Fruit fly (Drosophila melanogaster) whole organism: Measurements from ENCODE around the gene scyl.

Source experiments
- CG8478 ChIP-seq: fragments of >200 bp; optimal IDR thresholded peaks from 2 replicates; lab custom pipeline; 2018; ENCODE audit warnings: inconsistent platforms
- Dll ChIP-seq: fragments of >200 bp; optimal IDR thresholded peaks from 2 replicates; lab custom pipeline; 2017
- EcR ChIP-seq, 2 experiments: fragments of >200 bp; optimal IDR thresholded peaks; 2 replicates each; lab custom pipeline; 2017; ENCODE audit warnings: missing biosample characterization in 2 of 2, missing genetic modification characterization in 2 of 2, missing genetic modification reagents in 2 of 2
- pan ChIP-seq: fragments of >200 bp; optimal IDR thresholded peaks from 2 replicates; lab custom pipeline; 2017
- psq ChIP-seq: fragments of >200 bp; optimal IDR thresholded peaks from 2 replicates; lab custom pipeline; 2017
- usp ChIP-seq: fragments of >200 bp; optimal IDR thresholded peaks from 2 replicates; lab custom pipeline; 2017; ENCODE audit warnings: missing biosample characterization, missing genetic modification characterization, mixed read lengths

scyl gene

DNA sequence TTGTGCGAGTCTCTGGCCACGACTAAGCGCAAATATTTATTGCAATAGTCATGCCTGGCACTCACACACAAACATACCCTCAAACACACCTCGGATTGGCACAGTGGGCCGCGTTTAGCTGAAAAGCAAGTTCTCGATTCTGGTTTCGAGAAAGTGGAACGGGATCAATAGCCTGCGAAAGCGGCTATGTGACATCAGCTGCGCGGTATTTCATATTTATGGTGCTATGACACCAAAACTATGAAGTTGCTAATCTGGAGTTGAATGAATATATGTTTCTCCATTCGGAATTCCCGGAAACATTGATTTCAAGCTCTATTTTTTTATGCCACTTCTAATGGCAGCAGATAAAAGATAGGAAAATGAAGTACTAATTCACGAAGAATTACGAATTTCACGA lies 34.2 kb upstream of the scyl start:
- TF ChIP-seq CG8478 (lab: Kevin White, UChicago): no peak
- TF ChIP-seq Dll (lab: Kevin White, UChicago): no peak
- no peak for TF ChIP-seq usp (GFP tag; lab: Kevin White, UChicago)
- TF ChIP-seq psq (lab: Kevin White, UChicago): no peak
- no peak for TF ChIP-seq pan (lab: Kevin White, UChicago)
- TF ChIP-seq EcR (GFP tag; optimal IDR thresholded peaks at IDR 0.05; lab: Kevin White, UChicago): no peak

DNA sequence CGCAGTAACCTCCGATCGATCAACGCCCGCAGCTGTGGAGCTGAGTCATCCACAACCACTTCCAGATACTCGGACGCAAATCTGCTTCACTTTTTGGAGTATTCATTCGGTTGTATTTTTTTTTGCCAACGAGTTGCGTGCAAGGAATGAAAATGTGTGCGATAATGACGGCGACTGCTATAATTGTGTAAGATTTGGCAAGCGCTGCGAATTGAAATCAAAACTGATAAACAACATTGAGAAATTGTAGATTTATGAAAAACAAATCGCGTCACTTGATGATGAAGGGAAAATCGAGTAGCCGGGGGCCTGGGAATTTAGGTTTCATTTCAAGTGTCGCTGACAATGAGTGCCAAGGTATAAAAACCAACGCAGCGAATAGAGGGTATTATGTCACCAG lies 33.2 kb upstream of the scyl start:
- TF ChIP-seq CG8478 (lab: Kevin White, UChicago) (no peak), usp (GFP tag; lab: Kevin White, UChicago) (no peak), psq (lab: Kevin White, UChicago) (no peak), Dll (lab: Kevin White, UChicago) (no peak), EcR (GFP tag; optimal IDR thresholded peaks at IDR 0.05; lab: Kevin White, UChicago) (no peak), pan (lab: Kevin White, UChicago) (no peak)

- TF ChIP-seq usp (GFP tag; lab: Kevin White, UChicago) (no peak), EcR (GFP tag; optimal IDR thresholded peaks at IDR 0.05; lab: Kevin White, UChicago) (no peak), Dll (lab: Kevin White, UChicago) (no peak), psq (lab: Kevin White, UChicago) (no peak), CG8478 (lab: Kevin White, UChicago) (no peak), pan (lab: Kevin White, UChicago) (no peak)
Measured at dm6 chr3L:11224651-11225050, 27.5 kb upstream of the scyl start.

DNA sequence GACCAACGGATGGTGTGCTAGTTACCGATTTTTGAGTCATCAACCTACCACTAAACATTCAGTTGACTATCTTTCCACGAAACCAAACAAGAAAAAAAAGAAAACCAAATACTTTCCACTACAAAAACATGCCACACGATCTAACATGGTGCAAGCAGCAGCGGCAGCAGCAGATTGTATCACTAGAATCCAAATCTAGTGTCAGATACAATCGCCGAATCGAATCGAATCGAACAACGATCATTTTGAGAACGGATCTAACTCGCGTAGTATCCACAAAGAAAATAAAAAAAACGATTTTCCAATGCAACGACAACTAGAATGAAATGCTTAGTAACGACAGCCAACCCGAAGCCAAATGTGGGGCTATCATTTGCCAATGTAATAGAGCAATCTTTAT lies 24.4 kb upstream of the scyl start:
- TF ChIP-seq usp (GFP tag; lab: Kevin White, UChicago) (no peak), Dll (lab: Kevin White, UChicago) (no peak), CG8478 (lab: Kevin White, UChicago) (no peak), EcR (GFP tag; optimal IDR thresholded peaks at IDR 0.05; lab: Kevin White, UChicago) (no peak), pan (lab: Kevin White, UChicago) (no peak), psq (lab: Kevin White, UChicago) (no peak)

DNA sequence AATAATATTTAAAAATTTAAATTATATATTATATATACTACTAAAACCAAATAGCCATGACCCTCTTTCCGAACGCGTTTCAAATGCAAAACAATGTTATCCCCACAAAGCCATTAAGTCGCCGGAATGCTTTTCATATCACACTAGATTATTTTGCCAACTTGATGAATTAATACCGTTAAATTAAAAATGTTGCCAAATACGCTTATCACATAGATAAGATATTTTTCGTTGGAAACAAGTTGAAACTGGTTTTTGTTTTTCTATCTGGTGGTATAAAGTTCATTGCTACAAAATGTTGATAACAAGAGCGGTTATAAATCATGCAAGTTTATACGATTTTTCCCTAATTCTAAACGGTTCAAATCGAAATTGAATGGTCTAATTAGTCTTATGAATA lies 18.6 kb upstream of the scyl start:
- TF ChIP-seq CG8478 (lab: Kevin White, UChicago): no peak
- TF ChIP-seq pan (lab: Kevin White, UChicago): no peak
- no peak for TF ChIP-seq usp (GFP tag; lab: Kevin White, UChicago)
- TF ChIP-seq Dll (lab: Kevin White, UChicago): no peak
- TF ChIP-seq EcR (GFP tag; optimal IDR thresholded peaks at IDR 0.05; lab: Kevin White, UChicago): no peak
- TF ChIP-seq psq (lab: Kevin White, UChicago): no peak

- TF ChIP-seq EcR (GFP tag; optimal IDR thresholded peaks at IDR 0.05; lab: Kevin White, UChicago): no peak
- no peak for TF ChIP-seq usp (GFP tag; lab: Kevin White, UChicago)
- TF ChIP-seq Dll (lab: Kevin White, UChicago): no peak
- TF ChIP-seq psq (lab: Kevin White, UChicago): no peak
- no peak for TF ChIP-seq CG8478 (lab: Kevin White, UChicago)
- TF ChIP-seq pan (lab: Kevin White, UChicago): no peak
Measured at dm6 chr3L:11236118-11236517, 16.0 kb upstream of the scyl start, which contains the start of gene Ir68a. Ir68a (minus strand) TSS chr3L:11236218.

DNA sequence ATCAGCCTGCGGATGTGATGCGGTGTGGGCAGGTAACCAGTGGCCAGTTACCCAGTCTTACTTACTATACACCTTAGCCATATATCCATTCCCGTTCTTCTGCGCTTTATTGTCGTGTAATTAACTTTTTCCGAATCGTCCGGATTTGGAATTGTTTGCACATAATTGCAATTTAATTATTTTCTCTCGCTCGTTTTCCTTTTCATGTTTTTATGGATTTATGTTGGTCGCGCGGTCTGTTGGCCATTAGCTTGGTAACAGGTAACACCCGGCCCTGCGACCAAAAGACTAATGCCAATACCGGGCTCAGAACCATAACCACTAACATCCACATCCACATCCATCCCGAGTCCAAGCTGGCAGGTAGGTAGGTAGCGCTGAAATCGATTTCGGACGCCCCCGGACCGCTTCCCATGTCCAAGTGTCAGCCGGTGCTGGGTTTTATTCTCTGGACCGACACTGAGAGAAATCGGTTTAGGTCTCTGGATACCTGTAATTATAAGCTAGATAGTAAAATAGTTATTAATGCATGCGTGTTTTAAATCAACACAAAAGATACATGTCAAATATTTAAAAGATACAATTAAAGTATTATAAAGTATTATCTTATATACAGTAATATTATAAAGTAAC lies 14.9 kb upstream of the scyl start:
- TF ChIP-seq Dll (lab: Kevin White, UChicago) (no peak), pan (lab: Kevin White, UChicago) (no peak)

DNA sequence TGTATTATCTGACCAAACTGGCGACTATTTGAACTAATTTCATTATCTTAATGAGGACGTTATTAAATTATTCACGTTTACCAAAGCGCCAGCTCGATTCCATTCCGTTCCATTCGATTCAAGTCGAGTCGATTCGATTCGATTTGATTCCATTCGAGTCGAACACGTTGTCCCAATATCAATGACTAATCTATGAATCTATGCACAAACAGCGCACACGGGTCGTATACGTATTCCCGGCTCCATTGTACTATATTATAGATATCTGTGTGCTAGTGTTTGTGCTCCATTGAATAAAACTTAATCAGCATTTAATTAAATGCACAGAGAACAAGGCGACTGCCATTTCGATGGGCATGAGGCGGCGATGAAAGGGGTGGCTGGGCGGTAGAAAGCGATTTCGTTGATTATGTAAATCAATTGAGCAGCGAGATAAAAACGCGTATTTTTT lies 12.9 kb upstream of the scyl start:
- TF ChIP-seq EcR (GFP tag; optimal IDR thresholded peaks at IDR 0.05; lab: Kevin White, UChicago): no peak
- no peak for TF ChIP-seq usp (GFP tag; lab: Kevin White, UChicago)
- no peak for TF ChIP-seq CG8478 (lab: Kevin White, UChicago)
- TF ChIP-seq Dll (lab: Kevin White, UChicago): no peak
- TF ChIP-seq pan (lab: Kevin White, UChicago): no peak
- TF ChIP-seq psq (lab: Kevin White, UChicago): no peak

DNA sequence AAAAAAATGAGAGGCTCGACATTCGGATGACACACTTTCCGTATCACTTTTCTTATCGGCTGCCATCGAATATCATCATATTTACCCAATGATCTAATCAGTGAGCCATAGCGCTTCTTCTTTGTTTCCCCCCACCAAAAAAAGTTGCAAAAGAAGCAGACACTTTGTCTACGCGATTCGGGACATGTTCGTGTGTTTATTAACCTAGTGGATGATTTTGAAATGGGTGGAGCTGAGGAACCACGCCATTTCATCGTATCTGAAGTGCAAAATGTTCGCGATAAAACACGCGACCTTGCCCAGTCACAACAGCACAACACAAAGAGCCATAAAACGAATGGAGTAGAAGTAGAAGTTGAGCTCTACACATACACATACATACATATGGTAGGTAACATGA lies 10.2 kb upstream of the scyl start:
- no peak for TF ChIP-seq EcR (GFP tag; optimal IDR thresholded peaks at IDR 0.05; lab: Kevin White, UChicago)
- no peak for TF ChIP-seq CG8478 (lab: Kevin White, UChicago)
- no peak for TF ChIP-seq Dll (lab: Kevin White, UChicago)
- no peak for TF ChIP-seq pan (lab: Kevin White, UChicago)
- no peak for TF ChIP-seq usp (GFP tag; lab: Kevin White, UChicago)
- TF ChIP-seq psq (lab: Kevin White, UChicago): no peak

DNA sequence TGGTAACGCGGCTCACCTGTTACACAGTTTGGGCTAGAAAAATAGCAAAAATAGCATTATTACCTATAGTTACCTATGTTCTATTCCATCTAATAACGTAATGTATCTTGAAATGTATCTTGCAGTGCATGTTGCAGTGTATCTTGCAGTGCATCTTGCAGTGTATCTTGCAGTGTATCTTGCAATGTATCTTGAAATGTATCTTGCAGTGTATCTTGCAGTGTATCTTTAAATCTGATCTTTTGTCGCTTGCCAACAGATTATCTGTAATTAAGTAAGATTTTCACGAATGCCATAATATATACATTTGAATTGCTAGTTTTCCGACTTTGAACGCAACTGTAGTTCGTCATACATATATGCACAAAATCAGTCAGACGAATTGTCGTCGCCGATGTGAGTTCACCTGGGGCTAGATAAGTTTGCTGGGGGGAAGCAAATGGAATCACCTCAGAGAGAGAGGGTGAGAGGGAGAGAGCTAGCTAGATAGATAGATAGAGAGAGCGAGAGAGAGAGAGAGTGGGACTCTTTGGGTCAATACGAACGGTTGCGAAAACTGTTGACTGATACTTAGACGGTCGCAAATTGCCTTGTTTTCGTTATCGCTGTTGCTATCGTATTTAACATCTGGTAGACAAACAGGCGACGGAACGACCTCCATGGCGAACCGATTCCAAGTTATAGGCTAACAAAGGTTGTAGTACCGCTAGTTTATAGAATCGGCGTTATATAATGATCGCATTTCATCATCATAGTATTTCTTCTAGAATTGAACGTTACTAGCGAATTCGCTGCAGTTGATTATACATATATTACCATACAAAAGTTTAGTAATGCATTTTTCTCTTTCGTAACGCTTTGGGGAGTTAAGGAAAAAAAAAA lies 9.5 kb upstream of the scyl start:
- no peak for TF ChIP-seq usp (GFP tag; lab: Kevin White, UChicago)
- TF ChIP-seq EcR (GFP tag; optimal IDR thresholded peaks at IDR 0.05; lab: Kevin White, UChicago): no peak
- TF ChIP-seq CG8478 (lab: Kevin White, UChicago): no peak
- no peak for TF ChIP-seq Dll (lab: Kevin White, UChicago)
- TF ChIP-seq psq (lab: Kevin White, UChicago): no peak
- no peak for TF ChIP-seq pan (lab: Kevin White, UChicago)

dm6 chr3L:11243292-11243670 lies 8.8 kb upstream of the scyl start:
- TF ChIP-seq CG8478 (lab: Kevin White, UChicago) (no peak), EcR (GFP tag; optimal IDR thresholded peaks at IDR 0.05; lab: Kevin White, UChicago) (no peak)
